Fruit fly (Drosophila melanogaster) whole organism, embryonic: Measurements from ENCODE around the gene CG13898.

ENCODE experiments used
- BtbVII ChIP-seq: fragments of 200-800 bp; sonication (Bioruptor generic); optimal IDR thresholded peaks from 3 replicates; lab custom pipeline; 2017; ENCODE audit warnings: missing biosample characterization, mild to moderate bottlenecking, missing genetic modification characterization
- CG11247 ChIP-seq: fragments of 200-800 bp; sonication (Bioruptor generic); IDR thresholded peaks from 2 replicates; pipeline ENCODE4 v1.3.6; 2022; ENCODE audit warnings: missing biosample characterization, missing genetic modification characterization
- CG13296 ChIP-seq: fragments of 200-800 bp; sonication (Bioruptor generic); optimal IDR thresholded peaks from 3 replicates; lab custom pipeline; 2018; ENCODE audit warnings: missing biosample characterization, mild to moderate bottlenecking, missing genetic modification characterization
- CG15479 ChIP-seq: fragments of 200-800 bp; sonication (Bioruptor generic); optimal IDR thresholded peaks from 3 replicates; lab custom pipeline; 2019; ENCODE audit warnings: missing biosample characterization, mild to moderate bottlenecking, missing genetic modification characterization, moderate library complexity
- CG17328 ChIP-seq: fragments of 200-800 bp; sonication (Bioruptor generic); IDR thresholded peaks from 2 replicates; pipeline ENCODE4 v1.3.6; 2022; ENCODE audit warnings: missing biosample characterization, missing genetic modification characterization
- CG17359 ChIP-seq: fragments of 200-800 bp; sonication (Bioruptor generic); optimal IDR thresholded peaks from 3 replicates; lab custom pipeline; 2018; ENCODE audit warnings: missing biosample characterization, mild to moderate bottlenecking, missing genetic modification characterization, moderate library complexity
- CG18764 ChIP-seq: fragments of 200-800 bp; sonication (Bioruptor generic); optimal IDR thresholded peaks from 3 replicates; lab custom pipeline; 2016; ENCODE audit warnings: missing biosample characterization, missing genetic modification characterization
- CG2202 ChIP-seq: fragments of 200-800 bp; sonication (Bioruptor generic); optimal IDR thresholded peaks from 2 replicates; lab custom pipeline; 2018; ENCODE audit warnings: missing biosample characterization, mild to moderate bottlenecking, missing genetic modification characterization
- CG2875 ChIP-seq: fragments of 200-800 bp; sonication (Bioruptor generic); optimal IDR thresholded peaks from 2 replicates; lab custom pipeline; 2017; ENCODE audit warnings: missing biosample characterization, mild to moderate bottlenecking, missing genetic modification characterization, missing genetic modification reagents
- CG3163 ChIP-seq: fragments of 200-800 bp; sonication (Bioruptor generic); optimal IDR thresholded peaks from 3 replicates; lab custom pipeline; 2016; ENCODE audit warnings: missing biosample characterization, missing genetic modification characterization
- CG32772 ChIP-seq: fragments of 200-800 bp; sonication (Bioruptor generic); IDR thresholded peaks from 2 replicates; pipeline ENCODE4 v1.3.6; 2022; ENCODE audit warnings: missing biosample characterization, missing genetic modification characterization
- CG33557 ChIP-seq: fragments of 200-800 bp; sonication (Bioruptor generic); optimal IDR thresholded peaks from 2 replicates; lab custom pipeline; 2019; ENCODE audit warnings: missing biosample characterization, mild to moderate bottlenecking, missing genetic modification characterization, moderate library complexity
- CG4360 ChIP-seq: fragments of 200-800 bp; sonication (Bioruptor generic); IDR thresholded peaks from 2 replicates; pipeline ENCODE4 v1.3.6; 2022; ENCODE audit warnings: missing biosample characterization, missing genetic modification characterization
- CG5180 ChIP-seq: fragments of 200-800 bp; sonication (Bioruptor generic); optimal IDR thresholded peaks from 3 replicates; lab custom pipeline; 2017; ENCODE audit warnings: missing biosample characterization, missing genetic modification characterization, mild to moderate bottlenecking, moderate library complexity, missing genetic modification reagents
- CG5953 ChIP-seq: fragments of 200-800 bp; sonication (Bioruptor generic); IDR thresholded peaks from 2 replicates; pipeline ENCODE4 v1.3.6; 2022; ENCODE audit warnings: missing biosample characterization, missing genetic modification characterization
- CG7357 ChIP-seq: fragments of 200-800 bp; sonication (Bioruptor generic); IDR thresholded peaks from 3 replicates; pipeline ENCODE4 v1.3.6; 2022; ENCODE audit warnings: missing biosample characterization, missing genetic modification characterization
- CG7963 ChIP-seq: fragments of 200-800 bp; sonication (Bioruptor generic); IDR thresholded peaks from 3 replicates; pipeline ENCODE4 v1.3.6; 2022; ENCODE audit warnings: missing biosample characterization, missing genetic modification characterization; ENCODE audit not compliant: partially characterized antibody
- CG7987 ChIP-seq: fragments of 200-800 bp; sonication (Bioruptor generic); optimal IDR thresholded peaks from 2 replicates; lab custom pipeline; 2018; ENCODE audit warnings: missing biosample characterization, mild to moderate bottlenecking, missing genetic modification characterization, moderate library complexity
- CG8388 ChIP-seq: fragments of 200-800 bp; sonication (Bioruptor generic); optimal IDR thresholded peaks from 2 replicates; lab custom pipeline; 2019; ENCODE audit warnings: missing biosample characterization, mild to moderate bottlenecking, missing genetic modification characterization, moderate library complexity
- Camta ChIP-seq: fragments of 200-800 bp; sonication (Bioruptor generic); optimal IDR thresholded peaks from 2 replicates; lab custom pipeline; 2016; ENCODE audit warnings: missing biosample characterization, missing genetic modification characterization
- Dfd ChIP-seq, 2 experiments: fragments of >200 bp; optimal IDR thresholded peaks; 2 replicates each; lab custom pipeline; 2017; ENCODE audit warnings: missing biosample characterization in 2 of 2, missing genetic modification characterization in 2 of 2
- Fer2 ChIP-seq: fragments of 200-800 bp; sonication (Bioruptor generic); optimal IDR thresholded peaks from 2 replicates; lab custom pipeline; 2018; ENCODE audit warnings: missing biosample characterization, mild to moderate bottlenecking, missing genetic modification characterization, moderate library complexity
- Hand ChIP-seq: fragments of 200-800 bp; sonication (Bioruptor generic); optimal IDR thresholded peaks from 2 replicates; lab custom pipeline; 2017; ENCODE audit warnings: mild to moderate bottlenecking, missing biosample characterization, missing genetic modification reagents, missing genetic modification characterization
- HmgD ChIP-seq: fragments of 200-800 bp; sonication (Bioruptor generic); optimal IDR thresholded peaks from 3 replicates; lab custom pipeline; 2016; ENCODE audit warnings: missing biosample characterization, missing genetic modification characterization
- Hr78 ChIP-seq, 2 experiments: fragments of 200-800 bp in 1 of 2; fragments of >200 bp in 1 of 2; sonication (Bioruptor generic) in 1 of 2; optimal IDR thresholded peaks; 2 replicates each; lab custom pipeline; 2017 to 2019; ENCODE audit warnings: missing biosample characterization in 2 of 2, missing genetic modification characterization in 2 of 2, mild to moderate bottlenecking in 1 of 2, moderate library complexity in 1 of 2
- Lpt ChIP-seq: fragments of >200 bp; optimal IDR thresholded peaks from 2 replicates; lab custom pipeline; 2018; ENCODE audit warnings: missing biosample characterization, missing genetic modification characterization
- Med ChIP-seq: fragments of 200-800 bp; sonication (Bioruptor generic); peaks from one replicate; lab custom pipeline; 2016; ENCODE audit warnings: missing biosample characterization, missing genetic modification characterization, mild to moderate bottlenecking, inconsistent platforms, moderate library complexity
- NC2β ChIP-seq: fragments of 200-800 bp; sonication (Bioruptor generic); optimal IDR thresholded peaks from 2 replicates; lab custom pipeline; 2016; ENCODE audit warnings: missing biosample characterization, missing genetic modification characterization
- Optix ChIP-seq: fragments of 200-800 bp; sonication (Bioruptor generic); IDR thresholded peaks from 3 replicates; pipeline ENCODE4 v1.3.6; 2022; ENCODE audit warnings: missing biosample characterization, missing genetic modification characterization
- Sry-β ChIP-seq: fragments of 200-800 bp; sonication (Bioruptor generic); optimal IDR thresholded peaks from 2 replicates; lab custom pipeline; 2018; ENCODE audit warnings: missing biosample characterization, mild to moderate bottlenecking, missing genetic modification characterization, moderate library complexity
- amos ChIP-seq: fragments of 200-800 bp; sonication (Bioruptor generic); IDR thresholded peaks from 2 replicates; pipeline ENCODE4 v1.3.6; 2022; ENCODE audit warnings: missing biosample characterization, missing genetic modification characterization; ENCODE audit not compliant: partially characterized antibody
- ci ChIP-seq: fragments of 200-800 bp; sonication (Bioruptor generic); IDR thresholded peaks from 3 replicates; pipeline ENCODE4 v1.3.6; 2022; ENCODE audit warnings: missing biosample characterization, missing genetic modification characterization
- dmrt11E ChIP-seq: fragments of 200-800 bp; sonication (Bioruptor generic); optimal IDR thresholded peaks from 3 replicates; lab custom pipeline; 2018; ENCODE audit warnings: missing biosample characterization, mild to moderate bottlenecking, missing genetic modification characterization, moderate library complexity
- ham ChIP-seq: fragments of 200-800 bp; sonication (Bioruptor generic); IDR thresholded peaks from 2 replicates; pipeline ENCODE4 v1.3.6; 2022; ENCODE audit warnings: missing biosample characterization, missing genetic modification characterization
- hb ChIP-seq: fragments of 200-800 bp; sonication (Bioruptor generic); IDR thresholded peaks from 3 replicates; pipeline ENCODE4 v1.3.6; 2022; ENCODE audit warnings: missing biosample characterization, missing genetic modification characterization; ENCODE audit not compliant: partially characterized antibody
- lilli ChIP-seq: fragments of 200-800 bp; sonication (Bioruptor generic); optimal IDR thresholded peaks from 3 replicates; lab custom pipeline; 2016; ENCODE audit warnings: missing biosample characterization, missing genetic modification characterization
- lmd ChIP-seq: fragments of 200-800 bp; sonication (Bioruptor generic); IDR thresholded peaks from 2 replicates; pipeline ENCODE4 v1.3.6; 2022; ENCODE audit warnings: missing biosample characterization, missing genetic modification characterization
- maf-S ChIP-seq: fragments of 200-800 bp; sonication (Bioruptor generic); optimal IDR thresholded peaks from 2 replicates; lab custom pipeline; 2016; ENCODE audit warnings: missing biosample characterization, missing genetic modification characterization
- nau ChIP-seq: fragments of 200-800 bp; sonication (Bioruptor generic); optimal IDR thresholded peaks from 3 replicates; lab custom pipeline; 2017; ENCODE audit warnings: missing biosample characterization, mild to moderate bottlenecking, missing genetic modification characterization, missing genetic modification reagents
- nerfin-2 ChIP-seq: fragments of 200-800 bp; sonication (Bioruptor generic); IDR thresholded peaks from 2 replicates; pipeline ENCODE4 v1.3.6; 2022; ENCODE audit warnings: missing biosample characterization, missing genetic modification characterization; ENCODE audit not compliant: partially characterized antibody
- otp ChIP-seq: fragments of 200-800 bp; sonication (Bioruptor generic); IDR thresholded peaks from 3 replicates; pipeline ENCODE4, ENCODE4 v1.3.6; 2022; ENCODE audit warnings: missing biosample characterization, missing genetic modification characterization
- scrt ChIP-seq: fragments of 200-800 bp; sonication (Bioruptor generic); optimal IDR thresholded peaks from 2 replicates; lab custom pipeline; 2018; ENCODE audit warnings: missing biosample characterization, mild to moderate bottlenecking, missing genetic modification characterization, moderate library complexity
- sna ChIP-seq: fragments of 200-800 bp; sonication (Bioruptor generic); IDR thresholded peaks from 2 replicates; pipeline ENCODE4 v1.3.6; 2022; ENCODE audit warnings: missing biosample characterization, missing genetic modification characterization; ENCODE audit not compliant: partially characterized antibody
- tup ChIP-seq: fragments of 200-800 bp; sonication (Bioruptor generic); optimal IDR thresholded peaks from 2 replicates; lab custom pipeline; 2016; ENCODE audit warnings: missing biosample characterization, mild to moderate bottlenecking, missing genetic modification characterization, moderate library complexity
- twi ChIP-seq: fragments of 200-800 bp; optimal IDR thresholded peaks from 2 replicates; lab custom pipeline; 2019; ENCODE audit warnings: missing biosample characterization, mild to moderate bottlenecking, missing genetic modification characterization, moderate library complexity
- unpg ChIP-seq: fragments of 200-800 bp; sonication (Bioruptor generic); optimal IDR thresholded peaks from 3 replicates; lab custom pipeline; 2018; ENCODE audit warnings: missing biosample characterization, mild to moderate bottlenecking, missing genetic modification characterization, moderate library complexity
- wek ChIP-seq: fragments of 200-800 bp; sonication (Bioruptor generic); optimal IDR thresholded peaks from 3 replicates; lab custom pipeline; 2018; ENCODE audit warnings: missing biosample characterization, mild to moderate bottlenecking, missing genetic modification characterization, moderate library complexity

The CG13898 gene

dm6 chr3L:796926-797802 lies 6.7 kb downstream of the CG13898 start (continued):
- TF ChIP-seq CG7963 (GFP tag; lab: Robert Waterston, UW): no peak
- TF ChIP-seq CG5180 (GFP tag; lab: Kevin White, UChicago): peak; percentile 44
- no peak for TF ChIP-seq lilli (GFP tag; lab: Kevin White, UChicago)
- TF ChIP-seq CG8388 (GFP tag; lab: Kevin White, UChicago): peak; percentile 50
- TF ChIP-seq Hr78 (GFP tag; optimal IDR thresholded peaks at IDR 0.05; lab: Kevin White, UChicago): no peak
- peak; percentile 62 for TF ChIP-seq CG13296
- TF ChIP-seq sna (GFP tag; lab: Robert Waterston, UW): no peak
- no peak for TF ChIP-seq Dfd (GFP tag; optimal IDR thresholded peaks at IDR 0.05; lab: Kevin White, UChicago)
- no peak for TF ChIP-seq nerfin-2 (GFP tag; lab: Robert Waterston, UW)
- no peak for TF ChIP-seq CG33557 (GFP tag; lab: Kevin White, UChicago)
- no peak for TF ChIP-seq CG3163 (GFP tag; lab: Kevin White, UChicago)
- peak; percentile 76 for TF ChIP-seq BtbVII
- TF ChIP-seq wek (GFP tag; lab: Kevin White, UChicago): no peak
- no peak for TF ChIP-seq otp (GFP tag; lab: Robert Waterston, UW)
- TF ChIP-seq CG32772 (GFP tag; lab: Robert Waterston, UW): peak; percentile 45; the same call in 1 of the 2 replicates
- no peak for TF ChIP-seq Sry-β (GFP tag; lab: Kevin White, UChicago)
- peak; percentile 43; the same call in 1 of the 3 replicates for TF ChIP-seq ci (GFP tag; lab: Robert Waterston, UW)
- TF ChIP-seq hb: no peak
- TF ChIP-seq CG4360: 0 out of 2 replicates have a peak, but pooled peaks have one; percentile 38
- no peak for TF ChIP-seq maf-S
- TF ChIP-seq CG2202: no peak
- TF ChIP-seq HmgD: no peak
- no peak for TF ChIP-seq twi (tag; lab: Kevin White, UChicago)
- TF ChIP-seq tup: no peak
- peak; percentile 37 for TF ChIP-seq CG2875 (GFP tag; lab: Kevin White, UChicago)
- TF ChIP-seq dmrt11E (tag; lab: Kevin White, UChicago): no peak
- peak; percentile 78 for TF ChIP-seq CG17359 (tag; lab: Kevin White, UChicago)
- TF ChIP-seq Optix (GFP tag; lab: Robert Waterston, UW): no peak
- TF ChIP-seq CG5953 (GFP tag; lab: Robert Waterston, UW): 0 out of 2 replicates have a peak, but pooled peaks have one; percentile 35
- no peak for TF ChIP-seq Lpt (GFP tag; lab: Kevin White, UChicago)
- no peak for TF ChIP-seq amos (GFP tag; lab: Robert Waterston, UW)
- peak; percentile 59 for TF ChIP-seq Med (GFP tag; lab: Kevin White, UChicago)
- TF ChIP-seq CG17328: peak; percentile 40; the same call in 1 of the 2 replicates
- TF ChIP-seq scrt (GFP tag; lab: Kevin White, UChicago): peak; percentile 69
- TF ChIP-seq CG7357: peak; percentile 58; the same call in 1 of the 3 replicates
- peak; percentile 36 for TF ChIP-seq Fer2 (tag; lab: Kevin White, UChicago)
- 0 out of 2 replicates have a peak, but pooled peaks have one; percentile 21 for TF ChIP-seq CG11247 (GFP tag; lab: Robert Waterston, UW)
- TF ChIP-seq NC2β (GFP tag; lab: Kevin White, UChicago): no peak
- TF ChIP-seq ham: no peak
- TF ChIP-seq unpg: peak; percentile 62
- no peak for TF ChIP-seq CG15479
- no peak for TF ChIP-seq Camta
- TF ChIP-seq CG18764: no peak
- TF ChIP-seq Hand (GFP tag; lab: Kevin White, UChicago): no peak
- no peak for TF ChIP-seq nau (GFP tag; lab: Kevin White, UChicago)
- peak; percentile 68 for TF ChIP-seq lmd (GFP tag; lab: Robert Waterston, UW)
- TF ChIP-seq CG7987 (GFP tag; lab: Kevin White, UChicago): peak; percentile 36
